Fruit fly (Drosophila melanogaster) whole organism, wandering third instar larva: Measurements from ENCODE around the gene halo.
A peak's percentile ranks its signal among the peaks of the same experiment; 100 is the strongest.

Experiments used
- Abd-B ChIP-seq: fragments of >200 bp; optimal IDR thresholded peaks from 2 replicates; lab custom pipeline; 2017; ENCODE audit warnings: missing biosample characterization, missing genetic modification characterization
- CG32264 ChIP-seq: fragments of 200-800 bp; sonication (Bioruptor generic); optimal IDR thresholded peaks from 2 replicates; lab custom pipeline; 2016; ENCODE audit warnings: missing biosample characterization, missing genetic modification characterization
- CG9705 ChIP-seq: fragments of 200-800 bp; sonication (Bioruptor generic); optimal IDR thresholded peaks from 2 replicates; lab custom pipeline; 2018; ENCODE audit warnings: missing biosample characterization, mild to moderate bottlenecking, missing genetic modification characterization
- Dif ChIP-seq: fragments of 200-275, 200-300 bp; sonication (Bioruptor generic); optimal IDR thresholded peaks from 2 replicates; lab custom pipeline; 2018; ENCODE audit warnings: missing biosample characterization, missing genetic modification characterization; ENCODE audit not compliant: partially characterized antibody
- GATAd ChIP-seq: sonication (Bioruptor generic); optimal IDR thresholded peaks from 2 replicates; lab custom pipeline; 2016; ENCODE audit warnings: missing biosample characterization, missing genetic modification characterization
- HLH106 ChIP-seq: fragments of 200-800 bp; optimal IDR thresholded peaks from 3 replicates; lab custom pipeline; 2019; ENCODE audit warnings: missing biosample characterization, mild to moderate bottlenecking, missing genetic modification characterization, moderate library complexity
- Hnf4 ChIP-seq: fragments of 200-800 bp; sonication (Bioruptor generic); optimal IDR thresholded peaks from 2 replicates; lab custom pipeline; 2016; ENCODE audit warnings: missing biosample characterization, mild to moderate bottlenecking, missing genetic modification characterization
- Hr78 ChIP-seq: fragments of >200 bp; optimal IDR thresholded peaks from 2 replicates; lab custom pipeline; 2017; ENCODE audit warnings: missing biosample characterization, missing genetic modification characterization
- Hr83 ChIP-seq: fragments of 200-300 bp; sonication (Bioruptor generic); optimal IDR thresholded peaks from 2 replicates; lab custom pipeline; 2016; ENCODE audit warnings: missing biosample characterization, mild to moderate bottlenecking, missing genetic modification characterization, moderate library complexity; ENCODE audit not compliant: poor library complexity, severe bottlenecking
- Mio ChIP-seq: sonication (Bioruptor generic); optimal IDR thresholded peaks from 2 replicates; lab custom pipeline; 2016; ENCODE audit warnings: missing biosample characterization, missing genetic modification characterization
- Myc ChIP-seq: fragments of >200 bp; optimal IDR thresholded peaks from 2 replicates; lab custom pipeline; 2017
- N ChIP-seq: fragments of >200 bp; optimal IDR thresholded peaks from 2 replicates; lab custom pipeline; 2018; ENCODE audit warnings: missing biosample characterization, missing external identifiers, missing genetic modification characterization
- OdsH ChIP-seq: fragments of 200-800 bp; sonication (Bioruptor generic); optimal IDR thresholded peaks from 2 replicates; lab custom pipeline; 2016; ENCODE audit warnings: missing biosample characterization, mild to moderate bottlenecking, missing genetic modification characterization
- Rel ChIP-seq, 2 experiments: fragments of 200-800 bp; sonication (Bioruptor generic) in 1 of 2; optimal IDR thresholded peaks; 2 replicates in 1 of 2; 3 replicates in 1 of 2; lab custom pipeline; 2016 to 2019; ENCODE audit warnings: mild to moderate bottlenecking in 2 of 2, missing biosample characterization in 2 of 2, missing genetic modification characterization in 2 of 2, moderate library complexity in 1 of 2
- Sp1 ChIP-seq: fragments of 200-800 bp; sonication (Bioruptor generic); optimal IDR thresholded peaks from 3 replicates; lab custom pipeline; 2019; ENCODE audit warnings: missing biosample characterization, mild to moderate bottlenecking, missing genetic modification characterization, moderate library complexity
- Vsx2 ChIP-seq: fragments of 200-300, 225-300 bp; sonication (Bioruptor generic); optimal IDR thresholded peaks from 2 replicates; lab custom pipeline; 2018; ENCODE audit warnings: missing biosample characterization, missing genetic modification characterization; ENCODE audit not compliant: partially characterized antibody
- br ChIP-seq: fragments of 200-800 bp; sonication (Bioruptor generic); optimal IDR thresholded peaks from 2 replicates; lab custom pipeline; 2016; ENCODE audit warnings: missing biosample characterization, missing genetic modification characterization
- brk ChIP-seq: fragments of 200-800 bp; sonication (Bioruptor generic); optimal IDR thresholded peaks from 2 replicates; lab custom pipeline; 2016; ENCODE audit warnings: missing biosample characterization, mild to moderate bottlenecking, missing genetic modification characterization
- dl ChIP-seq, 2 experiments: fragments of 175-275, 200-275 bp in 1 of 2; fragments of 200-275 bp in 1 of 2; sonication (Bioruptor generic); optimal IDR thresholded peaks; lab custom pipeline; 2018; ENCODE audit warnings: mild to moderate bottlenecking in 2 of 2, missing biosample characterization in 2 of 2, missing genetic modification characterization in 2 of 2, moderate library complexity in 2 of 2; ENCODE audit not compliant: partially characterized antibody in 2 of 2, insufficient read depth in 1 of 2
- dmrt93B ChIP-seq: fragments of 200-800 bp; sonication (Bioruptor generic); optimal IDR thresholded peaks from 2 replicates; lab custom pipeline; 2018; ENCODE audit warnings: missing biosample characterization, mild to moderate bottlenecking, missing genetic modification characterization
- ey ChIP-seq: fragments of 200-800 bp; sonication (Bioruptor generic); optimal IDR thresholded peaks from 2 replicates; lab custom pipeline; 2016; ENCODE audit warnings: missing biosample characterization, missing genetic modification characterization
- foxo ChIP-seq, 2 experiments: fragments of 200-800 bp; sonication (Bioruptor generic); optimal IDR thresholded peaks; 2 replicates in 1 of 2; 3 replicates in 1 of 2; lab custom pipeline; 2016 to 2017; ENCODE audit warnings: missing biosample characterization in 2 of 2, missing genetic modification characterization in 2 of 2
- fru ChIP-seq: fragments of 200-800 bp; sonication (Bioruptor generic); optimal IDR thresholded peaks from 3 replicates; lab custom pipeline; 2016; ENCODE audit warnings: missing biosample characterization, mild to moderate bottlenecking, missing genetic modification characterization
- h ChIP-seq: fragments of 200-800 bp; sonication (Bioruptor generic); optimal IDR thresholded peaks from 3 replicates; lab custom pipeline; 2016; ENCODE audit warnings: missing biosample characterization, mild to moderate bottlenecking, missing genetic modification characterization
- jim ChIP-seq: fragments of 175-275, 200-325 bp; sonication (Bioruptor generic); optimal IDR thresholded peaks from 2 replicates; lab custom pipeline; 2016; ENCODE audit warnings: missing biosample characterization, mild to moderate bottlenecking, missing genetic modification characterization
- psq ChIP-seq: fragments of 200-800 bp; sonication (Bioruptor generic); optimal IDR thresholded peaks from 3 replicates; lab custom pipeline; 2017; ENCODE audit warnings: missing biosample characterization, mild to moderate bottlenecking, missing genetic modification characterization, moderate library complexity
- sage ChIP-seq: fragments of 200-800 bp; sonication (Bioruptor generic); optimal IDR thresholded peaks from 2 replicates; lab custom pipeline; 2016; ENCODE audit warnings: missing biosample characterization, mild to moderate bottlenecking, missing genetic modification characterization
- sv ChIP-seq: fragments of 200-800 bp; sonication (Bioruptor generic); optimal IDR thresholded peaks from 3 replicates; lab custom pipeline; 2016; ENCODE audit warnings: missing biosample characterization, missing genetic modification characterization
- tai ChIP-seq: sonication (Bioruptor generic); optimal IDR thresholded peaks from 2 replicates; lab custom pipeline; 2016; ENCODE audit warnings: missing biosample characterization, missing genetic modification characterization
- usp ChIP-seq: fragments of >200 bp; optimal IDR thresholded peaks from 2 replicates; lab custom pipeline; 2017; ENCODE audit warnings: missing biosample characterization, missing genetic modification characterization
- woc ChIP-seq: sonication (Bioruptor generic); optimal IDR thresholded peaks from 2 replicates; lab custom pipeline; 2016; ENCODE audit warnings: missing biosample characterization, mild to moderate bottlenecking, missing genetic modification characterization

The halo gene

DNA sequence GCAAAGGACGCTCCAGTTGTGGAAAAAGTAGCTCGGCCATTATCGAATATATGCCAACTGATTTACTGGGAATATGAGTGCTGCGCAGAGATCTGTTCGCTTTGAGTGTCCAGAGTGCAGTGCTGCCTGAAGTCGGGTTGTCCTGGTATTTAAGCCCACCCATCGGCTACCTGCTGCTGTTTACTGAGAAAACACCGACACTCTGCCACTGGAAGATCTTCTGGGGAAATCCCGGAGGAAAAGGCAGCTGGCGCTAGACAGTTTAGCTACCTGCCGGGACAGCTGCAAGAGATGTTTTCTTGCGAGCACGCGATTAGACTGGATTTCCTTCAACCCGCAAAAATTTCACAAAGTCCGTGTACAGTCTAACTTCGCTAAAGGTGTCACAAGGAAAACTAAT is at the start of gene halo:
Gene halo (minus strand): TSS at position 127 of the 400 bp plus-strand sequence.
- no peak for TF ChIP-seq br (GFP tag; lab: Kevin White, UChicago)
- TF ChIP-seq sv (GFP tag; lab: Kevin White, UChicago): no peak
- no peak for TF ChIP-seq sage
- TF ChIP-seq woc (GFP tag; lab: Kevin White, UChicago): no peak
- TF ChIP-seq Mio: no peak
- TF ChIP-seq tai (GFP tag; lab: Kevin White, UChicago): no peak

DNA sequence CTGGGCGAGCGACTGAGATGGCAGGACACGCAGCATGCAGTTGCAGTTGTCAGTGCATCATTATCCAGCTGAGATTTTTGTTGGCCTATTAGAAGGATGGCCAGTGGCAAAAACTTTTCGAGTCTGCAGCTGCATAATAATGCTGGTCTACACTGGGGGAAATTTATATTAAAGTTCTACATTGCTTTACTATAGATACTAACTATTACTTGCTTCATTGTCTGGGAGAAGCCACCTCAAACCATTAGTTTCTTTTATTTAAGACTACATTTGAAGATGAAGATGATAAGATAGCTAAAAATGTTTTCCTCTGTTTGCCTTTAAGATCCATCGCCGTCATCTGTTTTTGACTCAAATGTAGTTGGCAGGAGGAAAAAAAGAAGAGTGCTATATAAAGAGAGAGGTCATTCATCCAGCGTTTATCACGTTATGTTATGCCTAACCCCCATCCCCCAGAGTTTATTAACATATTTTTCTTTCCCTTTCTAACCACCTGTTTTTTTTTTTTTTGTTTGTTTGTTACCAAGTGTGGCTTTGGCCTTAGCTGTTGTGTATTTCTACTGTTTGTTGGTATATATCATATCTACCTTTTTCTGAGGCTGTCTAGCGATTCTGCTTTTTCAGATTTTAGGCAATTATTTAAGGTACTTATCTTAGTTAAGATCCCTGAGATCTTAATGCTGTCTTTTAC is 42.0 kb upstream of the halo start:
- TF ChIP-seq Sp1 (GFP tag; lab: Kevin White, UChicago) (no peak), usp (GFP tag; lab: Kevin White, UChicago) (no peak), HLH106 (tag; lab: Kevin White, UChicago) (no peak), CG32264 (GFP tag; lab: Kevin White, UChicago) (no peak), foxo (GFP tag; optimal IDR thresholded peaks at IDR 0.05; lab: Kevin White, UChicago) (no peak), jim (GFP tag; lab: Kevin White, UChicago) (no peak), br (GFP tag; lab: Kevin White, UChicago) (no peak)

dm6 chr2L:1557927-1558326 is 40.0 kb upstream of the halo start:
- no peak for TF ChIP-seq CG9705 (GFP tag; lab: Kevin White, UChicago)
- TF ChIP-seq Abd-B (GFP tag; lab: Kevin White, UChicago): no peak
- no peak for TF ChIP-seq sv (GFP tag; lab: Kevin White, UChicago)
- TF ChIP-seq dl (GFP tag; optimal IDR thresholded peaks at IDR 0.05; lab: Kevin White, UChicago; ENCODE audit: insufficient read depth in 1 of 2, partially characterized antibody in 2 of 2): no peak
- TF ChIP-seq GATAd (GFP tag; lab: Kevin White, UChicago): no peak
- no peak for TF ChIP-seq Hr78 (GFP tag; lab: Kevin White, UChicago)
- no peak for TF ChIP-seq jim (GFP tag; lab: Kevin White, UChicago)
- no peak for TF ChIP-seq OdsH (GFP tag; lab: Kevin White, UChicago)
- TF ChIP-seq h (GFP tag; lab: Kevin White, UChicago): no peak
- no peak for TF ChIP-seq br (GFP tag; lab: Kevin White, UChicago)
- TF ChIP-seq N: no peak
- no peak for TF ChIP-seq Vsx2 (GFP tag; lab: Kevin White, UChicago)
- TF ChIP-seq dmrt93B (GFP tag; lab: Kevin White, UChicago): no peak
- TF ChIP-seq psq (GFP tag; lab: Kevin White, UChicago): no peak
- no peak for TF ChIP-seq Hr83
- TF ChIP-seq Dif (GFP tag; lab: Kevin White, UChicago): no peak
- TF ChIP-seq fru: no peak
- no peak for TF ChIP-seq brk
- no peak for TF ChIP-seq Mio

dm6 chr2L:1556697-1557564 is 39.0 kb upstream of the halo start:
- TF ChIP-seq Hnf4 (GFP tag; lab: Kevin White, UChicago) (no peak), br (GFP tag; lab: Kevin White, UChicago) (no peak), foxo (GFP tag; optimal IDR thresholded peaks at IDR 0.05; lab: Kevin White, UChicago) (peak in 1 of 2 experiments; percentile 13), CG9705 (GFP tag; lab: Kevin White, UChicago) (no peak), Dif (GFP tag; lab: Kevin White, UChicago) (no peak), Vsx2 (GFP tag; lab: Kevin White, UChicago) (peak; percentile 37), Hr83 (no peak), psq (GFP tag; lab: Kevin White, UChicago) (peak; percentile 6)
- TF ChIP-seq, all 38 proteins: peak for 3

DNA sequence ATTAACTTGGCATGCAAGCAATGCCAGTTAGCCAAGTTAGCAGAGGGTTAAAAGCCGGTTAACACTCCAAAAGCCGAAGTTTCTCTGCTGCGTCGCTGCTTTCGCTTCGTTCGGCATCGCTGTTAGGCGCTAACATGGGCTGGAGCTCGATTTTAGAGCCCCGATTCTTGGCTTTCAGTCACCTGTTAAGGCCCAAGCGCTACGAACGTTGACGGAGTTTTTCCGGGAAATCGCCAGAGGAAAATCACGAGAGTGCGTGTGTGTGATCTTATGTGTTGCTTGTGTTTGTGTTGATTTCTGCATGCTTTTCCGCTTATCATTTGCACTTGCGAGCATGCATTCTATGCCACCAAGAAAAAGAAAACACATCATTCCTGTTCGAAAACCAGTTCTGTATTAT is 37.0 kb upstream of the halo start, which contains the start of gene haf:
Gene haf (plus strand): TSS at position 176 of the 400 bp plus-strand sequence.
- TF ChIP-seq Myc (lab: Kevin White, UChicago) (no peak), ey (GFP tag; lab: Kevin White, UChicago) (no peak), HLH106 (tag; lab: Kevin White, UChicago) (peak; percentile 7), Hr83 (no peak), h (GFP tag; lab: Kevin White, UChicago) (no peak), N (no peak), br (GFP tag; lab: Kevin White, UChicago) (no peak), Rel (GFP tag; optimal IDR thresholded peaks at IDR 0.05; lab: Kevin White, UChicago) (no peak), Rel (tag; optimal IDR thresholded peaks at IDR 0.05; lab: Kevin White, UChicago) (no peak), dmrt93B (GFP tag; lab: Kevin White, UChicago) (no peak), Vsx2 (GFP tag; lab: Kevin White, UChicago) (no peak), Mio (no peak), fru (peak; percentile 32), GATAd (GFP tag; lab: Kevin White, UChicago) (no peak)
